Worm (Caenorhabditis elegans) whole organism, young adult: ENCODE measurements around the gene isp-1.

Experiments used
- lag-1 ChIP-seq: fragments of 200-800 bp; sonication (Bioruptor generic); IDR thresholded peaks from 2 replicates; pipeline ENCODE4 v1.3.6; 2022; ENCODE audit warnings: missing genetic modification reagents, missing genetic modification characterization, missing compliant biosample characterization
- sptf-2 ChIP-seq: fragments of 200-800 bp; sonication (Bioruptor generic); optimal IDR thresholded peaks from 2 replicates; lab custom pipeline; 2018; ENCODE audit warnings: mild to moderate bottlenecking, missing genetic modification characterization, missing compliant biosample characterization
- zim-3 ChIP-seq: sonication (generic microtip); optimal IDR thresholded peaks from 2 replicates; lab custom pipeline; 2017; ENCODE audit warnings: mild to moderate bottlenecking, missing genetic modification characterization, moderate library complexity, missing compliant biosample characterization
- ztf-28 ChIP-seq: fragments of 200-800 bp; sonication (Bioruptor generic); IDR thresholded peaks from 2 replicates; pipeline ENCODE4 v1.3.6; 2022; ENCODE audit warnings: missing genetic modification reagents, missing genetic modification characterization, missing compliant biosample characterization

ce11 chrIV:8152145-8152544 is 16.3 kb upstream of the isp-1 start, which contains the start of gene faah-2:
- TF ChIP-seq lag-1 (no peak), zim-3 (tag; lab: Kevin White, UChicago) (no peak), sptf-2 (GFP tag; lab: Kevin White, UChicago) (no peak), ztf-28 (GFP tag; lab: Robert Waterston, UW) (no peak)
